Worm (Caenorhabditis elegans): ENCODE measurements around the gene C14A6.5.

ce11 chrV:18195006-18195405, 30.3 kb upstream of the C14A6.5 start, which contains the start of gene F16H6.3:
- TF ChIP-seq nhr-77 (tag; optimal IDR thresholded peaks at IDR 0.05): no peak
- no peak for TF ChIP-seq nhr-237 (tag; optimal IDR thresholded peaks at IDR 0.05)
- TF ChIP-seq nhr-28 (tag; optimal IDR thresholded peaks at IDR 0.05): no peak
- no peak for TF ChIP-seq zag-1 (tag; optimal IDR thresholded peaks at IDR 0.05)
- TF ChIP-seq ceh-82 (tag; optimal IDR thresholded peaks at IDR 0.05): no peak
- TF ChIP-seq skn-1 (tag; optimal IDR thresholded peaks at IDR 0.05): no peak
- TF ChIP-seq fos-1 (tag; optimal IDR thresholded peaks at IDR 0.05): no peak
- no peak for TF ChIP-seq mdl-1 (tag; optimal IDR thresholded peaks at IDR 0.05)
- no peak for TF ChIP-seq lin-13 (GFP tag; optimal IDR thresholded peaks at IDR 0.05)
